Worm (Caenorhabditis elegans) whole organism, early embryonic: ENCODE results near the gene mppb-1.

Experiments used
- F13C5.2 ChIP-seq: sonication (generic microtip); optimal IDR thresholded peaks from 2 replicates; lab custom pipeline; 2017; ENCODE audit warnings: mild to moderate bottlenecking, missing genetic modification characterization, inconsistent platforms, missing compliant biosample characterization
- ama-1 ChIP-seq: fragments of 150-350 bp; optimal IDR thresholded peaks from 2 replicates; lab custom pipeline; 2014
- ceh-36 ChIP-seq: sonication (generic microtip); optimal IDR thresholded peaks from 2 replicates; lab custom pipeline; 2016; ENCODE audit warnings: missing genetic modification characterization, inconsistent platforms, missing compliant biosample characterization
- ets-7 ChIP-seq: sonication (generic microtip); optimal IDR thresholded peaks from 2 replicates; lab custom pipeline; 2016; ENCODE audit warnings: missing genotype, missing genetic modification characterization, missing compliant biosample characterization
- hnd-1 ChIP-seq: sonication (generic microtip); optimal IDR thresholded peaks from 2 replicates; lab custom pipeline; 2016; ENCODE audit warnings: missing genetic modification characterization, missing compliant biosample characterization
- pes-1 ChIP-seq: fragments of 200-800 bp; sonication (Bioruptor generic); IDR thresholded peaks from 2 replicates; pipeline ENCODE4 v1.3.6; 2022; ENCODE audit warnings: missing genetic modification reagents, missing genetic modification characterization, missing compliant biosample characterization

- TF ChIP-seq hnd-1 (tag; lab: Kevin White, UChicago) (no peak), ets-7 (tag; lab: Kevin White, UChicago) (no peak), ceh-36 (tag; lab: Kevin White, UChicago) (no peak), pes-1 (no peak), F13C5.2 (tag; lab: Kevin White, UChicago) (no peak), ama-1 (lab: Kevin White, UChicago) (no peak)
Observed at ce11 chrIV:9095553-9095952, 21.1 kb downstream of the mppb-1 start, which contains the start of gene icln-1.
